Fruit fly (Drosophila melanogaster) whole organism, embryonic: ENCODE results near the gene CG2641.

Experiments used
- CG10274 ChIP-seq: fragments of 200-800 bp; sonication (Bioruptor generic); optimal IDR thresholded peaks from 3 replicates; lab custom pipeline; 2017; ENCODE audit warnings: missing biosample characterization, mild to moderate bottlenecking, missing genetic modification characterization
- CG10431 ChIP-seq: fragments of 200-800 bp; sonication (Bioruptor generic); optimal IDR thresholded peaks from 3 replicates; lab custom pipeline; 2018; ENCODE audit warnings: missing biosample characterization, mild to moderate bottlenecking, missing genetic modification characterization
- CG12219 ChIP-seq: fragments of 200-800 bp; sonication (Bioruptor generic); optimal IDR thresholded peaks from 3 replicates; lab custom pipeline; 2018; ENCODE audit warnings: missing biosample characterization, mild to moderate bottlenecking, missing genetic modification characterization
- CG1233 ChIP-seq: fragments of 200-800 bp; sonication (Bioruptor generic); optimal IDR thresholded peaks from 4 replicates; lab custom pipeline; 2018; ENCODE audit warnings: missing biosample characterization, mild to moderate bottlenecking, missing genetic modification characterization
- CG12391 ChIP-seq: fragments of 200-800 bp; sonication (Bioruptor generic); optimal IDR thresholded peaks from 3 replicates; lab custom pipeline; 2018; ENCODE audit warnings: missing biosample characterization, mild to moderate bottlenecking, missing genetic modification characterization, moderate library complexity
- CG14710 ChIP-seq: fragments of 200-800 bp; sonication (Bioruptor generic); optimal IDR thresholded peaks from 3 replicates; lab custom pipeline; 2019; ENCODE audit warnings: missing biosample characterization, mild to moderate bottlenecking, missing genetic modification characterization, moderate library complexity
- CG15269 ChIP-seq: fragments of 200-800 bp; sonication (Bioruptor generic); optimal IDR thresholded peaks from 2 replicates; lab custom pipeline; 2018; ENCODE audit warnings: missing biosample characterization, mild to moderate bottlenecking, missing genetic modification characterization, moderate library complexity
- CG15601 ChIP-seq: fragments of 200-800 bp; sonication (Bioruptor generic); optimal IDR thresholded peaks from 3 replicates; lab custom pipeline; 2019; ENCODE audit warnings: missing biosample characterization, mild to moderate bottlenecking, missing genetic modification characterization, moderate library complexity
- CG17361 ChIP-seq: fragments of 200-800 bp; sonication (Bioruptor generic); IDR thresholded peaks from 3 replicates; pipeline ENCODE4 v1.3.6; 2022; ENCODE audit warnings: missing biosample characterization, missing genetic modification characterization
- CG17829 ChIP-seq: fragments of 200-800 bp; optimal IDR thresholded peaks from 2 replicates; lab custom pipeline; 2019; ENCODE audit warnings: missing biosample characterization, mild to moderate bottlenecking, missing genetic modification characterization, moderate library complexity
- CG18262 ChIP-seq: fragments of 200-800 bp; optimal IDR thresholded peaks from 3 replicates; lab custom pipeline; 2019; ENCODE audit warnings: missing biosample characterization, mild to moderate bottlenecking, missing genetic modification characterization, moderate library complexity
- CG2678 ChIP-seq: fragments of 200-800 bp; sonication (Bioruptor generic); optimal IDR thresholded peaks from 3 replicates; lab custom pipeline; 2019; ENCODE audit warnings: missing biosample characterization, mild to moderate bottlenecking, missing genetic modification characterization, moderate library complexity
- CG2712 ChIP-seq: fragments of 200-800 bp; optimal IDR thresholded peaks from 3 replicates; lab custom pipeline; 2019; ENCODE audit warnings: missing biosample characterization, mild to moderate bottlenecking, missing genetic modification characterization, moderate library complexity
- CG34422 ChIP-seq: fragments of 200-800 bp; sonication (Bioruptor generic); IDR thresholded peaks from 3 replicates; pipeline ENCODE4 v1.3.6; 2022; ENCODE audit warnings: missing biosample characterization, missing genetic modification characterization
- CG3847 ChIP-seq: fragments of 200-800 bp; sonication (Bioruptor generic); IDR thresholded peaks from 2 replicates; pipeline ENCODE4 v1.3.6; 2022; ENCODE audit warnings: missing biosample characterization, missing genetic modification characterization
- CG43689 ChIP-seq: fragments of 200-800 bp; sonication (Bioruptor generic); IDR thresholded peaks from 2 replicates; pipeline ENCODE4 v1.3.6; 2022; ENCODE audit warnings: missing biosample characterization, missing genetic modification characterization
- CG6654 ChIP-seq: fragments of 200-800 bp; sonication (Bioruptor generic); optimal IDR thresholded peaks from 2 replicates; lab custom pipeline; 2017; ENCODE audit warnings: missing biosample characterization, mild to moderate bottlenecking, missing genetic modification characterization
- CG7271 ChIP-seq: fragments of 200-800 bp; sonication (Bioruptor generic); optimal IDR thresholded peaks from 2 replicates; lab custom pipeline; 2018; ENCODE audit warnings: missing biosample characterization, mild to moderate bottlenecking, missing genetic modification characterization, moderate library complexity
- CG8765 ChIP-seq: fragments of 200-800 bp; sonication (Bioruptor generic); IDR thresholded peaks from 2 replicates; pipeline ENCODE4 v1.3.6; 2022; ENCODE audit warnings: missing biosample characterization, missing genetic modification characterization
- CG9437 ChIP-seq: fragments of 200-800 bp; sonication (Bioruptor generic); optimal IDR thresholded peaks from 2 replicates; lab custom pipeline; 2018; ENCODE audit warnings: missing biosample characterization, mild to moderate bottlenecking, missing genetic modification characterization
- Camta ChIP-seq: fragments of 200-800 bp; sonication (Bioruptor generic); optimal IDR thresholded peaks from 2 replicates; lab custom pipeline; 2016; ENCODE audit warnings: missing biosample characterization, missing genetic modification characterization
- Dek ChIP-seq: fragments of 200-800 bp; sonication (Bioruptor generic); optimal IDR thresholded peaks from 3 replicates; lab custom pipeline; 2019; ENCODE audit warnings: missing biosample characterization, mild to moderate bottlenecking, missing genetic modification characterization, moderate library complexity
- Elba2 ChIP-seq: fragments of 200-800 bp; sonication (Bioruptor generic); optimal IDR thresholded peaks from 3 replicates; lab custom pipeline; 2016; ENCODE audit warnings: missing biosample characterization, missing genetic modification characterization
- Fer1 ChIP-seq: fragments of 200-800 bp; sonication (Bioruptor generic); optimal IDR thresholded peaks from 2 replicates; lab custom pipeline; 2017; ENCODE audit warnings: missing biosample characterization, mild to moderate bottlenecking, missing genetic modification characterization
- MBD-R2 ChIP-seq: fragments of 200-800 bp; sonication (Bioruptor generic); IDR thresholded peaks from 2 replicates; pipeline ENCODE4 v1.3.6; 2022; ENCODE audit warnings: missing biosample characterization, missing genetic modification characterization
- Meics ChIP-seq: fragments of 200-800 bp; sonication (Bioruptor generic); optimal IDR thresholded peaks from 2 replicates; lab custom pipeline; 2017; ENCODE audit warnings: missing biosample characterization, mild to moderate bottlenecking, missing genetic modification characterization
- Nf-YA ChIP-seq: fragments of 200-800 bp; sonication (Bioruptor generic); IDR thresholded peaks from 2 replicates; pipeline ENCODE4 v1.3.6; 2022; ENCODE audit warnings: missing biosample characterization, missing genetic modification characterization
- Nf-YC ChIP-seq: fragments of 200-800 bp; optimal IDR thresholded peaks from 3 replicates; lab custom pipeline; 2019; ENCODE audit warnings: missing biosample characterization, mild to moderate bottlenecking, missing genetic modification characterization, moderate library complexity
- Six4 ChIP-seq: fragments of 200-800 bp; sonication (Bioruptor generic); optimal IDR thresholded peaks from 2 replicates; lab custom pipeline; 2016; ENCODE audit warnings: missing biosample characterization, missing genetic modification characterization
- Sry-δ ChIP-seq: fragments of 200-800 bp; sonication (Bioruptor generic); optimal IDR thresholded peaks from 2 replicates; lab custom pipeline; 2016; ENCODE audit warnings: missing biosample characterization, missing genetic modification characterization
- bcd ChIP-seq: fragments of 200-800 bp; sonication (Bioruptor generic); optimal IDR thresholded peaks from 2 replicates; lab custom pipeline; 2017; ENCODE audit warnings: missing biosample characterization, mild to moderate bottlenecking, missing genetic modification characterization
- crp ChIP-seq, 2 experiments: fragments of 200-800 bp; sonication (Bioruptor generic); optimal IDR thresholded peaks; 2 replicates in 1 of 2; 3 replicates in 1 of 2; lab custom pipeline; 2017; ENCODE audit warnings: missing biosample characterization in 2 of 2, missing genetic modification characterization in 2 of 2, mild to moderate bottlenecking in 1 of 2, moderate library complexity in 1 of 2
- disco-r ChIP-seq: fragments of 200-800 bp; sonication (Bioruptor generic); optimal IDR thresholded peaks from 2 replicates; lab custom pipeline; 2016; ENCODE audit warnings: missing biosample characterization, missing genetic modification characterization
- eyg ChIP-seq: fragments of 200-800 bp; sonication (Bioruptor generic); optimal IDR thresholded peaks from 3 replicates; lab custom pipeline; 2016; ENCODE audit warnings: missing biosample characterization, missing genetic modification characterization
- fd3F ChIP-seq: fragments of 200-800 bp; sonication (Bioruptor generic); optimal IDR thresholded peaks from 2 replicates; lab custom pipeline; 2018; ENCODE audit warnings: missing biosample characterization, mild to moderate bottlenecking, missing genetic modification characterization, moderate library complexity
- fd96Cb ChIP-seq: fragments of 200-800 bp; sonication (Bioruptor generic); optimal IDR thresholded peaks from 2 replicates; lab custom pipeline; 2018; ENCODE audit warnings: missing biosample characterization, mild to moderate bottlenecking, missing genetic modification characterization, moderate library complexity
- ken ChIP-seq: fragments of 200-800 bp; sonication (Bioruptor generic); IDR thresholded peaks from 3 replicates; pipeline ENCODE4 v1.3.6; 2022; ENCODE audit warnings: missing biosample characterization, missing genetic modification characterization
- kni ChIP-seq: fragments of 200-800 bp; sonication (Bioruptor generic); optimal IDR thresholded peaks from 3 replicates; lab custom pipeline; 2017; ENCODE audit warnings: mild to moderate bottlenecking, missing biosample characterization, missing genetic modification reagents, missing genetic modification characterization
- lmd ChIP-seq: fragments of 200-800 bp; sonication (Bioruptor generic); IDR thresholded peaks from 2 replicates; pipeline ENCODE4 v1.3.6; 2022; ENCODE audit warnings: missing biosample characterization, missing genetic modification characterization
- onecut ChIP-seq: fragments of 200-800 bp; sonication (Bioruptor generic); IDR thresholded peaks from 2 replicates; pipeline ENCODE4 v1.3.6; 2022; ENCODE audit warnings: missing biosample characterization, missing genetic modification characterization
- pfk ChIP-seq: fragments of 200-800 bp; sonication (Bioruptor generic); optimal IDR thresholded peaks from 2 replicates; lab custom pipeline; 2018; ENCODE audit warnings: missing biosample characterization, mild to moderate bottlenecking, missing genetic modification characterization, moderate library complexity
- pita ChIP-seq: fragments of 200-800 bp; sonication (Bioruptor generic); optimal IDR thresholded peaks from 2 replicates; lab custom pipeline; 2017; ENCODE audit warnings: missing biosample characterization, mild to moderate bottlenecking, missing genetic modification characterization
- pnt ChIP-seq: fragments of 200-800 bp; sonication (Bioruptor generic); optimal IDR thresholded peaks from 3 replicates; lab custom pipeline; 2016; ENCODE audit warnings: missing biosample characterization, missing genetic modification characterization
- prd ChIP-seq, 3 experiments: fragments of >200 bp in 2 of 3; fragments of 200-800 bp in 1 of 3; sonication (Bioruptor generic) in 1 of 3; optimal IDR thresholded peaks in 2 of 3; IDR thresholded peaks in 1 of 3; 2 replicates in 2 of 3; 3 replicates in 1 of 3; pipeline versions ENCODE4 v1.3.6 to Lab custom; 2017 to 2022; ENCODE audit warnings: missing biosample characterization in 1 of 3, missing genetic modification characterization in 1 of 3
- pum ChIP-seq: fragments of 200-800 bp; sonication (Bioruptor generic); optimal IDR thresholded peaks from 2 replicates; lab custom pipeline; 2016; ENCODE audit warnings: missing biosample characterization, missing genetic modification characterization
- ranshi ChIP-seq: fragments of 200-800 bp; sonication (Bioruptor generic); IDR thresholded peaks from 2 replicates; pipeline ENCODE4 v1.3.6; 2022; ENCODE audit warnings: missing biosample characterization, missing genetic modification characterization
- ro ChIP-seq: fragments of 200-800 bp; sonication (Bioruptor generic); IDR thresholded peaks from 2 replicates; pipeline ENCODE4 v1.3.6; 2022; ENCODE audit warnings: missing biosample characterization, missing genetic modification characterization
- sug ChIP-seq: fragments of 200-800 bp; optimal IDR thresholded peaks from 2 replicates; lab custom pipeline; 2019; ENCODE audit warnings: missing biosample characterization, mild to moderate bottlenecking, missing genetic modification characterization, moderate library complexity
- tup ChIP-seq: fragments of 200-800 bp; sonication (Bioruptor generic); optimal IDR thresholded peaks from 2 replicates; lab custom pipeline; 2016; ENCODE audit warnings: missing biosample characterization, mild to moderate bottlenecking, missing genetic modification characterization, moderate library complexity

The CG2641 gene

dm6 chr3R:7813981-7814529 is 20.2 kb downstream of the CG2641 start, which contains the start of gene CG34384 (continued):
- TF ChIP-seq ro (GFP tag; lab: Robert Waterston, UW) = no peak
- TF ChIP-seq ken (GFP tag; lab: Robert Waterston, UW) = no peak
- peak; percentile 56 for TF ChIP-seq CG1233 (GFP tag; lab: Kevin White, UChicago)
- TF ChIP-seq sug (tag; lab: Kevin White, UChicago) = peak; percentile 59
- TF ChIP-seq CG2678 (tag; lab: Kevin White, UChicago) = peak; percentile 84
- peak; percentile 15 for TF ChIP-seq kni (GFP tag; lab: Kevin White, UChicago)
- peak; percentile 45 for TF ChIP-seq CG10274
- TF ChIP-seq CG17361 (GFP tag; lab: Robert Waterston, UW) = peak; percentile 87
- TF ChIP-seq Meics (GFP tag; lab: Kevin White, UChicago) = peak; percentile 83
- peak; percentile 30 for TF ChIP-seq CG6654
- TF ChIP-seq Elba2 (GFP tag; lab: Kevin White, UChicago) = peak; percentile 14
- TF ChIP-seq pita (GFP tag; lab: Kevin White, UChicago) = no peak
- peak; percentile 40 for TF ChIP-seq CG9437
- TF ChIP-seq CG34422 = 0 out of 3 replicates have a peak, but pooled peaks have one; percentile 25
- no peak for TF ChIP-seq CG43689 (GFP tag; lab: Robert Waterston, UW)
- TF ChIP-seq fd3F (GFP tag; lab: Kevin White, UChicago) = peak; percentile 9
- TF ChIP-seq pfk (GFP tag; lab: Kevin White, UChicago) = no peak
- peak; percentile 66 for TF ChIP-seq Nf-YC (tag; lab: Kevin White, UChicago)
- peak; percentile 33 for TF ChIP-seq Dek (tag; lab: Kevin White, UChicago)
- TF ChIP-seq fd96Cb (tag; lab: Kevin White, UChicago) = peak; percentile 31
- peak; percentile 72 for TF ChIP-seq CG14710 (tag; lab: Kevin White, UChicago)
- TF ChIP-seq CG10431 (GFP tag; lab: Kevin White, UChicago) = no peak
- peak; percentile 44 for TF ChIP-seq CG17829 (tag; lab: Kevin White, UChicago)
- no peak for TF ChIP-seq Nf-YA
- TF ChIP-seq CG12391 (tag; lab: Kevin White, UChicago) = peak; percentile 45
- TF ChIP-seq pnt = peak; percentile 38
- TF ChIP-seq Sry-δ (GFP tag; lab: Kevin White, UChicago) = peak; percentile 21
- TF ChIP-seq crp (GFP tag; optimal IDR thresholded peaks at IDR 0.05; lab: Kevin White, UChicago) = peak in 1 of 2 experiments; percentile 18
- TF ChIP-seq Six4 (GFP tag; lab: Kevin White, UChicago) = peak; percentile 39
- TF ChIP-seq CG18262 = peak; percentile 75
- TF ChIP-seq lmd (GFP tag; lab: Robert Waterston, UW) = peak; percentile 36; the same call in 1 of the 2 replicates
- peak; percentile 67 for TF ChIP-seq CG2712
- peak; percentile 46 for TF ChIP-seq Camta (GFP tag; lab: Kevin White, UChicago)
- TF ChIP-seq CG3847 = peak; percentile 29; the same call in 1 of the 2 replicates
- TF ChIP-seq Fer1 (GFP tag; lab: Kevin White, UChicago) = peak; percentile 79
- peak; percentile 48 for TF ChIP-seq CG15269
- peak; percentile 33 for TF ChIP-seq disco-r (GFP tag; lab: Kevin White, UChicago)
- no peak for TF ChIP-seq CG15601 (tag; lab: Kevin White, UChicago)
- peak; percentile 31 for TF ChIP-seq pum (GFP tag; lab: Kevin White, UChicago)
- TF ChIP-seq CG8765 (GFP tag; lab: Robert Waterston, UW) = peak; percentile 17; the same call in 1 of the 2 replicates
- no peak for TF ChIP-seq CG7271 (tag; lab: Kevin White, UChicago)
- TF ChIP-seq eyg = no peak
- TF ChIP-seq onecut (GFP tag; lab: Robert Waterston, UW) = peak; percentile 49; the same call in 1 of the 2 replicates
- no peak for TF ChIP-seq prd (optimal IDR thresholded peaks at IDR 0.05; lab: Kevin White, UChicago)
- TF ChIP-seq prd (GFP tag; IDR thresholded peaks at IDR 0.05; lab: Robert Waterston, UW) = peak; percentile 53; the same call in 1 of the 3 replicates
- TF ChIP-seq ranshi = no peak
- peak; percentile 64 for TF ChIP-seq bcd (GFP tag; lab: Kevin White, UChicago)
- TF ChIP-seq CG12219 (GFP tag; lab: Kevin White, UChicago) = peak; percentile 19
- no peak for TF ChIP-seq MBD-R2 (GFP tag; lab: Robert Waterston, UW)
- TF ChIP-seq tup = no peak
